Fruit fly (Drosophila melanogaster) ovary, adult (tissue): ENCODE results near the gene COX8.
A peak's percentile ranks its signal among the peaks of the same experiment; 100 is the strongest.

Source experiments
- CG17801 ChIP-seq: fragments of 200-800 bp; optimal IDR thresholded peaks from 2 replicates; lab custom pipeline; 2019; ENCODE audit warnings: missing biosample characterization, mild to moderate bottlenecking, missing genetic modification characterization, moderate library complexity; ENCODE audit not compliant: partially characterized antibody

COX8 gene

DNA sequence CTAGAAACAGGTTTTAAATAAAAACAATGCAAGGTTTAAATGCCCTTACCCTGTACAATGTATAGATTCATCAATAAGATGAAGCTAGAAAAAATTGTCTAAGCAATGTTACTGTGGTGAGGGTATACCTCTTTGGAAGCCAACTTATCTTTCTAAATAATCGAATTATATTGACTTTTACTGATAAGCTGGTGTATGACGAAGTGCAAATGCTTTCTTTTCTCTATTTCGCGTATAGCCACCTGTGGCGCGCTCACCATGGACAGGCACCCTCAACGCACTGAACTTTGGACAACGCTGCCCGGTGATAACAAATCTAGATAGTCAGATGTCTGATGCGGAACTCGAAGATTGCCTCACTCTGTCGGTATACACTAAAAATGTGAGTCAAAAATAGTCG is 37.3 kb downstream of the COX8 start:
- TF ChIP-seq CG17801 (GFP tag; lab: Kevin White, UChicago): no peak

DNA sequence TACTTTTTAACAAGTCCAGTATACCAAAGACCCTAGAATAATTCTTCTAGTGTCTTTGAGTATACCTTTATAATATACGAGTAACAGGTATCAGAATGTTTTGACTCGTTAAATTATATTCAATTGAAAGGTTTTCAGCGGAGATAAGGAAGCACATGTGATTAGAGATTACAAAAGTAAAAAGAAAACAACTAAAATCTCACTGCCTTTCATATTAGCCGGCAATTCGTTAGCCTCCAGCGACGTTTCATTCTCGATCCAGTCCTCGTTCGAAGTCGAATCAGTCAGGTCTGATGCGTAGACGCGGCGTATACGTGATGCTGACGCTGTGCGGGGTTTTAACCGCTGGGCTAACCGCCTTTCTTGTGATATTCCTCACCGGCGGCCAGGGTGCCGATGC is 38.1 kb downstream of the COX8 start, which contains the start of gene Est-Q:
Est-Q (plus strand) TSS at position 250 of the 400 bp plus-strand sequence.
- no peak for TF ChIP-seq CG17801 (GFP tag; lab: Kevin White, UChicago)

DNA sequence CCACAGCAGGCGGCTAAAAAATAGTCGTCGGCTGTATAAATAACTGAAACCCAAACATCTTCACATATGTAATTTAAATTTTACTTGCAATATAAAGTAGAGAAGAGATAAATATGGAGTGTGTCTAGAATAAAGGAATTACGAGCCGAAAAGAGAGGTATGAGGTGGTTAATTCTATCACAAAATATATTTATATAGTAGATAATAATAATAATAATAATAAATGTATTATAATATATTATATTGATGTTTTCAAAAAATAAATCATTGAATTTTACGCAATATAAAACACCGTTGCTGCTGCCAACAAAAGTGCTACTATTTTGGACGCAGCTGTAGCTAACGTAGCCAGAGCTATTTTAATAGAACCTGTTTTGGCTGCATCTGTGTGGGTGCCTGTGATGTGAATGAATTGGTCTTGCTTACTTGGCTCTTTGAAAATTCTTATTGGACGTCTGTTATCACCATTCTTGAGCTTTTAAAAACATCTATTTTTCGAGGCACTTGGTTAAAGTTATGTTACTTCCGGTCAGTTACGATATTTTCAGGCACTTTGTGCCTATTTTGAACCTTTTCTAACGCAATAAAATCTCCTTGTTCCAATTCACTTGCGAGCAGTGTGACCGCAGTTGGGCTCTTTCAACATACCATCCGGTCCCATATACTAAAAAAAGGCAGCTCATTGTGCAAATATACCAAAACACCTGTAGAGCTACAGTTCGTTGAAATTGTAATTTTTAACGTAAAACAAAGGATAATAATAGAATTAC is 42.2 kb downstream of the COX8 start, which contains the start of gene Hr78:
Hr78 (minus strand) TSS at position 630 of the 770 bp plus-strand sequence.
- peak; percentile 67 for TF ChIP-seq CG17801 (GFP tag; lab: Kevin White, UChicago)

DNA sequence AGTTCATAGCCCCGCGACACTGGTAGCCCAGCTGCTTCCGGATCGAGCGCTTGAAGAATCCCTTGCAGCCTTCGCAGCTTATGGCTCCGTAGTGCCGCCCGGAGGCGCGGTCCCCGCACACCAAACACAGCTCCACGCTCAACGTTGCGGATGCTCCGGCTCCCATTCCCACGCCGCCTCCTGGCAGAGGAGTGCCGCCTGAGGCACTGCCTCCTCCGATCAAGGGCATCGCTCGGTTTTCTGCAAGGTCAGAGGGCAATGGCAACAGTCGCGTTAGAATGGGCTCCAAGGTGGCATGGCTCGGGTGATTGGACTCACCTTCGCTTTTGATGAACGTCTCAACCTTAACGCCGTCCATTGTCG is 42.8 kb downstream of the COX8 start:
- no peak for TF ChIP-seq CG17801 (GFP tag; lab: Kevin White, UChicago)

dm6 chr3L:21492723-21493316 is 46.4 kb downstream of the COX8 start, which contains the start of the genes CG7202 and CG7519:
Gene CG7202, minus strand, starts transcription at chr3L:21492773.
Gene CG7519, plus strand, starts transcription at chr3L:21493083.
- no peak for TF ChIP-seq CG17801 (GFP tag; lab: Kevin White, UChicago)

DNA sequence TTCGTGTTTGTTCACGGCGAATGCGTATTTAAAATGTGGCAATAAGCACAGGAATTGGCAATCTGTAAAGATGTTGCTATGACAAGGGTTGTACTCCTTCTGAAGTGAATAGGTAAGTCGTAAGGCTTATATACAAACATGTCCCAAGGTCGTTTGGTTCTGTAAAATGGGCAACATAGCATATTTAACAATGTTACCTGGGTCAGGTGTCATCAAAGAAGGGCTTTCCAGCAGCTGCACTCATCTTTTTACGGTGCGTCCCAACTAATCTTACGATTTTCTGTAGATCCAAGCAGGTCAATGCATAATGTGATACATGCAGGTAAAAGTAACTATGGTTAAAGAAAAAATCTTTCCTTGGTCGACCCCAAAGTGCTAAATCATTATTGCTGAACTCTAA is 48.8 kb downstream of the COX8 start, which contains the start of gene Neu2:
Neu2 (minus strand) TSS at position 101 of the 400 bp plus-strand sequence.
- TF ChIP-seq CG17801 (GFP tag; lab: Kevin White, UChicago): no peak
